Worm (Caenorhabditis elegans) whole organism, young adult: Measurements from ENCODE around the gene W04B5.8.

Source experiments
- T26A5.8 ChIP-seq: sonication (generic microtip); optimal IDR thresholded peaks from 2 replicates; lab custom pipeline; 2016; ENCODE audit warnings: missing genetic modification characterization, missing compliant biosample characterization
- ceh-58 ChIP-seq: fragments of 200-800 bp; sonication (Bioruptor generic); IDR thresholded peaks from 2 replicates; pipeline ENCODE4 v1.3.6; 2022; ENCODE audit warnings: missing genetic modification characterization, missing compliant biosample characterization
- egl-44 ChIP-seq: fragments of 200-800 bp; sonication (Bioruptor generic); IDR thresholded peaks from 2 replicates; pipeline ENCODE4 v1.3.6; 2022; ENCODE audit warnings: missing genetic modification reagents, missing genetic modification characterization, missing compliant biosample characterization
- mes-4 ChIP-seq: sonication (generic microtip); optimal IDR thresholded peaks from 2 replicates; lab custom pipeline; 2016; ENCODE audit warnings: missing genotype, missing genetic modification characterization, missing compliant biosample characterization
- snpc-4 ChIP-seq, 5 experiments: fragments of 150-350 bp in 1 of 5; sonication (generic microtip) in 4 of 5; optimal IDR thresholded peaks; 2 replicates each; lab custom pipeline; 2014 to 2018; ENCODE audit warnings: missing genetic modification characterization in 5 of 5, missing biosample characterization in 3 of 5, antibody characterized with exemption in 2 of 5, mild to moderate bottlenecking in 2 of 5, missing compliant biosample characterization in 2 of 5, missing genotype in 2 of 5, moderate library complexity in 2 of 5, missing genetic modification reagents in 1 of 5

- TF ChIP-seq snpc-4 (GFP tag; optimal IDR thresholded peaks at IDR 0.05; lab: Kevin White, UChicago) (no peak), snpc-4 (tag; optimal IDR thresholded peaks at IDR 0.05; lab: Kevin White, UChicago) (no peak), mes-4 (tag; lab: Kevin White, UChicago) (no peak), ceh-58 (no peak), T26A5.8 (tag; lab: Kevin White, UChicago) (no peak), egl-44 (no peak)
These were observed 15.1 kb upstream of the W04B5.8 start, which contains the start of gene mrpl-30 for ce11 chrIII:2410925-2411450.
